Fruit fly (Drosophila melanogaster) whole organism, embryonic: ENCODE measurements around the gene CG2540.

Source experiments
- B-H1 ChIP-seq: fragments of 200-800 bp; sonication (Bioruptor generic); IDR thresholded peaks from 3 replicates; pipeline ENCODE4 v1.3.6; 2022; ENCODE audit warnings: missing biosample characterization, missing genetic modification characterization
- CG10321 ChIP-seq: fragments of 200-800 bp; sonication (Bioruptor generic); IDR thresholded peaks from 2 replicates; pipeline ENCODE4 v1.3.6; 2022; ENCODE audit warnings: missing biosample characterization, missing genetic modification characterization
- CG10431 ChIP-seq: fragments of 200-800 bp; sonication (Bioruptor generic); optimal IDR thresholded peaks from 3 replicates; lab custom pipeline; 2018; ENCODE audit warnings: missing biosample characterization, mild to moderate bottlenecking, missing genetic modification characterization
- CG12155 ChIP-seq: fragments of 200-800 bp; sonication (Bioruptor generic); optimal IDR thresholded peaks from 3 replicates; lab custom pipeline; 2016; ENCODE audit warnings: missing biosample characterization, missing genetic modification characterization
- CG12744 ChIP-seq: fragments of 200-800 bp; sonication (Bioruptor generic); optimal IDR thresholded peaks from 2 replicates; lab custom pipeline; 2016; ENCODE audit warnings: missing biosample characterization, missing genetic modification characterization
- CG13775 ChIP-seq: fragments of 200-800 bp; sonication (Bioruptor generic); optimal IDR thresholded peaks from 3 replicates; lab custom pipeline; 2017; ENCODE audit warnings: missing biosample characterization, mild to moderate bottlenecking, missing genetic modification characterization
- CG17802 ChIP-seq: fragments of 200-800 bp; sonication (Bioruptor generic); optimal IDR thresholded peaks from 2 replicates; lab custom pipeline; 2018; ENCODE audit warnings: missing biosample characterization, mild to moderate bottlenecking, missing genetic modification characterization, moderate library complexity
- CG2202 ChIP-seq: fragments of 200-800 bp; sonication (Bioruptor generic); optimal IDR thresholded peaks from 2 replicates; lab custom pipeline; 2018; ENCODE audit warnings: missing biosample characterization, mild to moderate bottlenecking, missing genetic modification characterization
- CG2678 ChIP-seq: fragments of 200-800 bp; sonication (Bioruptor generic); optimal IDR thresholded peaks from 3 replicates; lab custom pipeline; 2019; ENCODE audit warnings: missing biosample characterization, mild to moderate bottlenecking, missing genetic modification characterization, moderate library complexity
- CG31441 ChIP-seq: fragments of 200-800 bp; sonication (Bioruptor generic); IDR thresholded peaks from 2 replicates; pipeline ENCODE4 v1.3.6; 2022; ENCODE audit warnings: missing biosample characterization, missing genetic modification characterization
- CG4328 ChIP-seq: fragments of 200-800 bp; sonication (Bioruptor generic); optimal IDR thresholded peaks from 3 replicates; lab custom pipeline; 2017; ENCODE audit warnings: missing biosample characterization, missing genetic modification reagents, missing genetic modification characterization
- CG43689 ChIP-seq: fragments of 200-800 bp; sonication (Bioruptor generic); IDR thresholded peaks from 2 replicates; pipeline ENCODE4 v1.3.6; 2022; ENCODE audit warnings: missing biosample characterization, missing genetic modification characterization
- CG4617 ChIP-seq: fragments of 200-800 bp; sonication (Bioruptor generic); optimal IDR thresholded peaks from 3 replicates; lab custom pipeline; 2016; ENCODE audit warnings: missing biosample characterization, missing genetic modification characterization, borderline replicate concordance
- CG6813 ChIP-seq: fragments of 200-800 bp; sonication (Bioruptor generic); optimal IDR thresholded peaks from 2 replicates; lab custom pipeline; 2017; ENCODE audit warnings: missing biosample characterization, missing genetic modification characterization, mild to moderate bottlenecking, moderate library complexity, missing genetic modification reagents
- Camta ChIP-seq: fragments of 200-800 bp; sonication (Bioruptor generic); optimal IDR thresholded peaks from 2 replicates; lab custom pipeline; 2016; ENCODE audit warnings: missing biosample characterization, missing genetic modification characterization
- CoRest ChIP-seq: fragments of 200-800 bp; sonication (Bioruptor generic); optimal IDR thresholded peaks from 3 replicates; lab custom pipeline; 2018; ENCODE audit warnings: missing biosample characterization, mild to moderate bottlenecking, missing genetic modification characterization, moderate library complexity
- Dad ChIP-seq: fragments of 200-800 bp; sonication (Bioruptor generic); optimal IDR thresholded peaks from 3 replicates; lab custom pipeline; 2016; ENCODE audit warnings: missing biosample characterization, missing genetic modification characterization
- Dll ChIP-seq: fragments of 200-800 bp; sonication (Bioruptor generic); IDR thresholded peaks from 4 replicates; pipeline ENCODE4 v1.3.6; 2022; ENCODE audit warnings: missing biosample characterization, missing genetic modification characterization; ENCODE audit not compliant: partially characterized antibody
- Dp ChIP-seq: fragments of 200-800 bp; sonication (Bioruptor generic); optimal IDR thresholded peaks from 2 replicates; lab custom pipeline; 2018; ENCODE audit warnings: missing biosample characterization, mild to moderate bottlenecking, missing genetic modification characterization, moderate library complexity
- Fer1 ChIP-seq: fragments of 200-800 bp; sonication (Bioruptor generic); optimal IDR thresholded peaks from 2 replicates; lab custom pipeline; 2017; ENCODE audit warnings: missing biosample characterization, mild to moderate bottlenecking, missing genetic modification characterization
- Gug ChIP-seq: fragments of 200-800 bp; sonication (Bioruptor generic); IDR thresholded peaks from 4 replicates; pipeline ENCODE4 v1.3.6; 2022; ENCODE audit warnings: missing biosample characterization, missing genetic modification characterization
- HLH54F ChIP-seq: fragments of 200-800 bp; sonication (Bioruptor generic); optimal IDR thresholded peaks from 3 replicates; lab custom pipeline; 2016; ENCODE audit warnings: missing biosample characterization, missing genetic modification characterization
- Hey ChIP-seq: fragments of 200-800 bp; sonication (Bioruptor generic); optimal IDR thresholded peaks from 3 replicates; lab custom pipeline; 2018; ENCODE audit warnings: missing biosample characterization, mild to moderate bottlenecking, missing genetic modification characterization
- Lpt ChIP-seq: fragments of >200 bp; optimal IDR thresholded peaks from 2 replicates; lab custom pipeline; 2018; ENCODE audit warnings: missing biosample characterization, missing genetic modification characterization
- MTF-1 ChIP-seq: fragments of 200-800 bp; sonication (Bioruptor generic); optimal IDR thresholded peaks from 2 replicates; lab custom pipeline; 2018; ENCODE audit warnings: missing biosample characterization, mild to moderate bottlenecking, missing genetic modification characterization, borderline replicate concordance
- Neu2 ChIP-seq: fragments of 200-800 bp; sonication (Bioruptor generic); optimal IDR thresholded peaks from 3 replicates; lab custom pipeline; 2016; ENCODE audit warnings: missing biosample characterization, missing genetic modification characterization, borderline replicate concordance
- Nf-YC ChIP-seq: fragments of 200-800 bp; optimal IDR thresholded peaks from 3 replicates; lab custom pipeline; 2019; ENCODE audit warnings: missing biosample characterization, mild to moderate bottlenecking, missing genetic modification characterization, moderate library complexity
- Opbp ChIP-seq: fragments of 200-800 bp; sonication (Bioruptor generic); IDR thresholded peaks from 3 replicates; pipeline ENCODE4 v1.3.6; 2022; ENCODE audit warnings: missing biosample characterization, missing genetic modification characterization; ENCODE audit not compliant: partially characterized antibody
- Pdp1 ChIP-seq, 2 experiments: fragments of 200-800 bp; sonication (Bioruptor generic); optimal IDR thresholded peaks; 3 replicates each; lab custom pipeline; 2016; ENCODE audit warnings: missing biosample characterization in 2 of 2, missing genetic modification characterization in 2 of 2, mild to moderate bottlenecking in 1 of 2, moderate library complexity in 1 of 2
- Sry-δ ChIP-seq: fragments of 200-800 bp; sonication (Bioruptor generic); optimal IDR thresholded peaks from 2 replicates; lab custom pipeline; 2016; ENCODE audit warnings: missing biosample characterization, missing genetic modification characterization
- ap ChIP-seq: fragments of 200-800 bp; sonication (Bioruptor generic); IDR thresholded peaks from 2 replicates; pipeline ENCODE4 v1.3.6; 2022; ENCODE audit warnings: missing biosample characterization, missing genetic modification characterization
- bowl ChIP-seq: fragments of 200-800 bp; sonication (Bioruptor generic); IDR thresholded peaks from 2 replicates; pipeline ENCODE4 v1.3.6; 2022; ENCODE audit warnings: missing biosample characterization, missing genetic modification characterization
- chm ChIP-seq: fragments of 200-800 bp; sonication (Bioruptor generic); IDR thresholded peaks from 2 replicates; pipeline ENCODE4 v1.3.6; 2022; ENCODE audit warnings: missing biosample characterization, missing genetic modification characterization
- dimm ChIP-seq: fragments of 200-800 bp; sonication (Bioruptor generic); IDR thresholded peaks from 2 replicates; pipeline ENCODE4 v1.3.6; 2022; ENCODE audit warnings: missing biosample characterization, missing genetic modification characterization
- ems ChIP-seq: fragments of 200-800 bp; sonication (Bioruptor generic); optimal IDR thresholded peaks from 3 replicates; lab custom pipeline; 2016; ENCODE audit warnings: missing biosample characterization, missing genetic modification characterization
- fd96Cb ChIP-seq: fragments of 200-800 bp; sonication (Bioruptor generic); optimal IDR thresholded peaks from 2 replicates; lab custom pipeline; 2018; ENCODE audit warnings: missing biosample characterization, mild to moderate bottlenecking, missing genetic modification characterization, moderate library complexity
- gce ChIP-seq: fragments of 200-800 bp; sonication (Bioruptor generic); IDR thresholded peaks from 3 replicates; pipeline ENCODE4 v1.3.6; 2022; ENCODE audit warnings: missing biosample characterization, missing genetic modification characterization
- ham ChIP-seq: fragments of 200-800 bp; sonication (Bioruptor generic); IDR thresholded peaks from 2 replicates; pipeline ENCODE4 v1.3.6; 2022; ENCODE audit warnings: missing biosample characterization, missing genetic modification characterization
- jigr1 ChIP-seq: fragments of 200-800 bp; sonication (Bioruptor generic); IDR thresholded peaks from 3 replicates; pipeline ENCODE4 v1.3.6; 2022; ENCODE audit warnings: missing biosample characterization, missing genetic modification characterization
- lab ChIP-seq: fragments of 200-800 bp; sonication (Bioruptor generic); optimal IDR thresholded peaks from 3 replicates; lab custom pipeline; 2017; ENCODE audit warnings: missing biosample characterization, missing genetic modification characterization, mild to moderate bottlenecking, moderate library complexity, missing genetic modification reagents
- lilli ChIP-seq: fragments of 200-800 bp; sonication (Bioruptor generic); optimal IDR thresholded peaks from 3 replicates; lab custom pipeline; 2016; ENCODE audit warnings: missing biosample characterization, missing genetic modification characterization
- luna ChIP-seq: fragments of 200-800 bp; sonication (Bioruptor generic); optimal IDR thresholded peaks from 2 replicates; lab custom pipeline; 2016; ENCODE audit warnings: missing biosample characterization, missing genetic modification characterization
- pnt ChIP-seq: fragments of 200-800 bp; sonication (Bioruptor generic); optimal IDR thresholded peaks from 3 replicates; lab custom pipeline; 2016; ENCODE audit warnings: missing biosample characterization, missing genetic modification characterization
- rib ChIP-seq: fragments of 200-800 bp; sonication (Bioruptor generic); IDR thresholded peaks from 2 replicates; pipeline ENCODE4 v1.3.6; 2022; ENCODE audit warnings: missing biosample characterization, missing genetic modification characterization
- salm ChIP-seq: fragments of 200-800 bp; sonication (Bioruptor generic); optimal IDR thresholded peaks from 2 replicates; lab custom pipeline; 2018; ENCODE audit warnings: missing biosample characterization, mild to moderate bottlenecking, missing genetic modification characterization
- sisA ChIP-seq: fragments of 200-800 bp; sonication (Bioruptor generic); IDR thresholded peaks from 2 replicates; pipeline ENCODE4 v1.3.6; 2022; ENCODE audit warnings: missing biosample characterization, missing genetic modification characterization
- tgo ChIP-seq: fragments of 200-800 bp; sonication (Bioruptor generic); IDR thresholded peaks from 3 replicates; pipeline ENCODE4 v1.3.6; 2022; ENCODE audit warnings: missing biosample characterization, missing genetic modification characterization
- unpg ChIP-seq: fragments of 200-800 bp; sonication (Bioruptor generic); optimal IDR thresholded peaks from 3 replicates; lab custom pipeline; 2018; ENCODE audit warnings: missing biosample characterization, mild to moderate bottlenecking, missing genetic modification characterization, moderate library complexity
- zen2 ChIP-seq: fragments of 200-800 bp; sonication (Bioruptor generic); IDR thresholded peaks from 3 replicates; pipeline ENCODE4 v1.3.6; 2022; ENCODE audit warnings: missing biosample characterization, missing genetic modification characterization; ENCODE audit not compliant: partially characterized antibody

Gene CG2540

dm6 chrX:12669659-12670488, 40.2 kb downstream of the CG2540 start (continued):
- TF ChIP-seq CG31441 (GFP tag; lab: Robert Waterston, UW) (peak; percentile 49; the same call in 1 of the 2 replicates), CG12744 (GFP tag; lab: Kevin White, UChicago) (peak; percentile 52), CG4617 (GFP tag; lab: Kevin White, UChicago) (no peak), lab (peak; percentile 84), CG10321 (GFP tag; lab: Robert Waterston, UW) (no peak), unpg (GFP tag; lab: Kevin White, UChicago) (peak; percentile 73), CG2202 (no peak), Dp (GFP tag; lab: Kevin White, UChicago) (no peak), ham (GFP tag; lab: Robert Waterston, UW) (no peak), Fer1 (GFP tag; lab: Kevin White, UChicago) (peak; percentile 63), sisA (GFP tag; lab: Robert Waterston, UW) (peak; percentile 68), rib (GFP tag; lab: Robert Waterston, UW) (no peak), luna (GFP tag; lab: Kevin White, UChicago) (peak; percentile 30), Pdp1 (GFP tag; optimal IDR thresholded peaks at IDR 0.05; lab: Kevin White, UChicago) (peak; percentile 52 to 88), CG17802 (tag; lab: Kevin White, UChicago) (peak; percentile 5), ems (peak; percentile 45), Dll (GFP tag; lab: Robert Waterston, UW) (no peak), Dad (GFP tag; lab: Kevin White, UChicago) (peak; percentile 28), CG6813 (peak; percentile 51), CG2678 (tag; lab: Kevin White, UChicago) (peak; percentile 77), gce (GFP tag; lab: Robert Waterston, UW) (0 out of 3 replicates have a peak, but pooled peaks have one; percentile 9), ap (GFP tag; lab: Robert Waterston, UW) (peak; percentile 53), pnt (GFP tag; lab: Kevin White, UChicago) (peak; percentile 43), Hey (tag; lab: Kevin White, UChicago) (peak; percentile 10), CG43689 (GFP tag; lab: Robert Waterston, UW) (no peak; the same call in 1 of the 2 replicates), tgo (GFP tag; lab: Robert Waterston, UW) (peak; percentile 76), Lpt (GFP tag; lab: Kevin White, UChicago) (no peak), CoRest (tag; lab: Kevin White, UChicago) (peak; percentile 77), Nf-YC (tag; lab: Kevin White, UChicago) (peak; percentile 52), CG13775 (GFP tag; lab: Kevin White, UChicago) (peak; percentile 42), zen2 (GFP tag; lab: Robert Waterston, UW) (no peak), dimm (GFP tag; lab: Robert Waterston, UW) (no peak), chm (GFP tag; lab: Robert Waterston, UW) (no peak), CG10431 (GFP tag; lab: Kevin White, UChicago) (no peak), CG12155 (peak; percentile 67), bowl (GFP tag; lab: Robert Waterston, UW) (peak; percentile 45; the same call in 1 of the 2 replicates), Gug (GFP tag; lab: Robert Waterston, UW) (peak; percentile 41; the same call in 2 of the 4 replicates), salm (peak; percentile 3), CG4328 (GFP tag; lab: Kevin White, UChicago) (no peak), Camta (GFP tag; lab: Kevin White, UChicago) (peak; percentile 11), fd96Cb (peak; percentile 45), lilli (GFP tag; lab: Kevin White, UChicago) (peak; percentile 80), Sry-δ (GFP tag; lab: Kevin White, UChicago) (peak; percentile 6), B-H1 (no peak; the same call in 2 of the 3 replicates), jigr1 (GFP tag; lab: Robert Waterston, UW) (no peak), HLH54F (GFP tag; lab: Kevin White, UChicago) (peak; percentile 68), Neu2 (GFP tag; lab: Kevin White, UChicago) (no peak), Opbp (no peak), MTF-1 (GFP tag; lab: Kevin White, UChicago) (peak; percentile 49)
